Fruit fly (Drosophila melanogaster) whole organism, adult: Measurements from ENCODE around the gene Obp83cd.

Experiments
- CG11617 ChIP-seq: fragments of 200-800 bp; sonication (Bioruptor generic); optimal IDR thresholded peaks from 2 replicates; lab custom pipeline; 2017; ENCODE audit warnings: mild to moderate bottlenecking, missing biosample characterization, missing genetic modification reagents, missing genetic modification characterization
- CG12768 ChIP-seq: fragments of 200-800 bp; sonication (Bioruptor generic); optimal IDR thresholded peaks from 2 replicates; lab custom pipeline; 2017; ENCODE audit warnings: missing biosample characterization, missing genetic modification characterization, mild to moderate bottlenecking, moderate library complexity, missing genetic modification reagents
- CG14711 ChIP-seq: fragments of 200-800 bp; sonication (Bioruptor generic); optimal IDR thresholded peaks from 2 replicates; lab custom pipeline; 2018; ENCODE audit warnings: missing biosample characterization, mild to moderate bottlenecking, missing genetic modification characterization, moderate library complexity
- CG1620 ChIP-seq: fragments of 200-800 bp; sonication (Bioruptor generic); optimal IDR thresholded peaks from 2 replicates; lab custom pipeline; 2016; ENCODE audit warnings: missing biosample characterization, missing genetic modification characterization
- CG33017 ChIP-seq: fragments of 200-800 bp; sonication (Bioruptor generic); optimal IDR thresholded peaks from 2 replicates; lab custom pipeline; 2018; ENCODE audit warnings: missing biosample characterization, mild to moderate bottlenecking, missing genetic modification characterization, moderate library complexity
- CG5204 ChIP-seq: fragments of 200-800 bp; sonication (Bioruptor generic); optimal IDR thresholded peaks from 2 replicates; lab custom pipeline; 2016; ENCODE audit warnings: missing biosample characterization, missing genetic modification characterization
- CG7045 ChIP-seq: fragments of 200-800 bp; sonication (Bioruptor generic); optimal IDR thresholded peaks from 2 replicates; lab custom pipeline; 2017; ENCODE audit warnings: missing biosample characterization, mild to moderate bottlenecking, missing genetic modification characterization
- CG7101 ChIP-seq: fragments of 200-800 bp; sonication (Bioruptor generic); optimal IDR thresholded peaks from 2 replicates; lab custom pipeline; 2018; ENCODE audit warnings: missing biosample characterization, mild to moderate bottlenecking, missing genetic modification characterization, moderate library complexity
- Clk ChIP-seq: fragments of 200-800 bp; sonication (Bioruptor generic); optimal IDR thresholded peaks from 2 replicates; lab custom pipeline; 2017; ENCODE audit warnings: missing biosample characterization, missing genetic modification characterization
- Crg-1 ChIP-seq: fragments of 200-800 bp; sonication (Bioruptor generic); optimal IDR thresholded peaks from 2 replicates; lab custom pipeline; 2016; ENCODE audit warnings: missing biosample characterization, missing genetic modification characterization
- Hr96 ChIP-seq: fragments of 200-800 bp; sonication (Bioruptor generic); optimal IDR thresholded peaks from 2 replicates; lab custom pipeline; 2016; ENCODE audit warnings: missing biosample characterization, missing genetic modification characterization
- Mnt ChIP-seq: fragments of 200-800 bp; sonication (Bioruptor generic); optimal IDR thresholded peaks from 2 replicates; lab custom pipeline; 2016; ENCODE audit warnings: missing biosample characterization, mild to moderate bottlenecking, missing genetic modification characterization
- bab1 ChIP-seq: fragments of 200-800 bp; sonication (Bioruptor generic); optimal IDR thresholded peaks from 3 replicates; lab custom pipeline; 2019; ENCODE audit warnings: missing biosample characterization, mild to moderate bottlenecking, missing genetic modification characterization, moderate library complexity
- cic ChIP-seq: fragments of 200-800 bp; sonication (Bioruptor generic); optimal IDR thresholded peaks from 2 replicates; lab custom pipeline; 2017; ENCODE audit warnings: missing biosample characterization, mild to moderate bottlenecking, missing genetic modification characterization, moderate library complexity
- cnc ChIP-seq, 2 experiments: fragments of >200 bp; optimal IDR thresholded peaks; 2 replicates each; lab custom pipeline; 2017
- kay ChIP-seq: fragments of 200-800 bp; sonication (Bioruptor generic); peaks from one replicate; lab custom pipeline; 2016; ENCODE audit warnings: missing biosample characterization, missing genetic modification characterization, borderline replicate concordance
- ovo ChIP-seq: fragments of 200-800 bp; sonication (Bioruptor generic); optimal IDR thresholded peaks from 2 replicates; lab custom pipeline; 2016; ENCODE audit warnings: missing biosample characterization, missing genetic modification characterization
- pad ChIP-seq: fragments of 200-800 bp; sonication (Bioruptor generic); optimal IDR thresholded peaks from 3 replicates; lab custom pipeline; 2017; ENCODE audit warnings: missing biosample characterization, missing genetic modification characterization, mild to moderate bottlenecking, moderate library complexity, missing genetic modification reagents
- tj ChIP-seq: fragments of 200-800 bp; sonication (Bioruptor generic); optimal IDR thresholded peaks from 3 replicates; lab custom pipeline; 2017; ENCODE audit warnings: missing biosample characterization, mild to moderate bottlenecking, missing genetic modification characterization, moderate library complexity
- toe ChIP-seq: fragments of 200-800 bp; sonication (Bioruptor generic); optimal IDR thresholded peaks from 2 replicates; lab custom pipeline; 2016; ENCODE audit warnings: missing biosample characterization, missing genetic modification characterization

Gene Obp83cd

dm6 chr3R:6105160-6105559 lies 2.8 kb upstream of the Obp83cd start:
- TF ChIP-seq CG11617 (GFP tag; lab: Kevin White, UChicago) (no peak), Crg-1 (GFP tag; lab: Kevin White, UChicago) (no peak), Clk (GFP tag; lab: Kevin White, UChicago) (no peak)

dm6 chr3R:6106711-6107110 lies 1.2 kb upstream of the Obp83cd start:
- no peak for TF ChIP-seq CG1620 (GFP tag; lab: Kevin White, UChicago)
- no peak for TF ChIP-seq CG14711 (tag; lab: Kevin White, UChicago)
- TF ChIP-seq CG12768 (GFP tag; lab: Kevin White, UChicago): no peak
- no peak for TF ChIP-seq Crg-1 (GFP tag; lab: Kevin White, UChicago)
- no peak for TF ChIP-seq cic (GFP tag; lab: Kevin White, UChicago)
- no peak for TF ChIP-seq CG7101 (tag; lab: Kevin White, UChicago)
- no peak for TF ChIP-seq CG7045 (GFP tag; lab: Kevin White, UChicago)
- no peak for TF ChIP-seq pad (GFP tag; lab: Kevin White, UChicago)
- TF ChIP-seq CG33017 (tag; lab: Kevin White, UChicago): no peak
- no peak for TF ChIP-seq toe (GFP tag; lab: Kevin White, UChicago)
- no peak for TF ChIP-seq CG11617 (GFP tag; lab: Kevin White, UChicago)

dm6 chr3R:6107353-6107752 lies 581 bp upstream of the Obp83cd start:
- TF ChIP-seq kay (GFP tag; lab: Kevin White, UChicago) (no peak), CG12768 (GFP tag; lab: Kevin White, UChicago) (no peak), CG14711 (tag; lab: Kevin White, UChicago) (no peak), CG7101 (tag; lab: Kevin White, UChicago) (no peak), ovo (GFP tag; lab: Kevin White, UChicago) (no peak), CG7045 (GFP tag; lab: Kevin White, UChicago) (no peak), toe (GFP tag; lab: Kevin White, UChicago) (no peak), cnc (optimal IDR thresholded peaks at IDR 0.05; lab: Kevin White, UChicago) (no peak), tj (GFP tag; lab: Kevin White, UChicago) (no peak), Hr96 (GFP tag; lab: Kevin White, UChicago) (no peak), CG33017 (tag; lab: Kevin White, UChicago) (no peak), Mnt (no peak)

DNA sequence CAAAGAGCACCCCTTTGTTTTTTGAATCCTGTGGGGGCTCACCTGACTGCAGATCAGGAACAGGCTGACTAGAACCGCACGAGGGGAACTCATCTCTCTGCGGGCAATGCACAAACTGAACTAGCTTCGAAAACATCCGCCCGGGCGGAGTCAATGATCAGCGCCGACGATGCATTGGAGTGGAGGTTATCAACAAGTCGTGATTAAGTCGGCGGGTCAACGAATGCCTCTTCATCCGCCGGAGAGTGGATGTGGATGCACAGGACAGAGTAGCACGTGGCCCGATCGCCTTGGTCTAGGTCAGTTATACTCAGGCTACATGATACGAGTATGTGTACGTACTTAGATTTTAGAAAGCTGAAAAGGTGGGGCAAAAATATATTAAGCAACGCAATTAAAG lies 3.0 kb downstream of the Obp83cd start, which contains the start of gene Obp83ef:
TSS of gene Obp83ef (minus strand) at position 119 of the 400 bp plus-strand sequence.
- TF ChIP-seq kay (GFP tag; lab: Kevin White, UChicago): no peak

DNA sequence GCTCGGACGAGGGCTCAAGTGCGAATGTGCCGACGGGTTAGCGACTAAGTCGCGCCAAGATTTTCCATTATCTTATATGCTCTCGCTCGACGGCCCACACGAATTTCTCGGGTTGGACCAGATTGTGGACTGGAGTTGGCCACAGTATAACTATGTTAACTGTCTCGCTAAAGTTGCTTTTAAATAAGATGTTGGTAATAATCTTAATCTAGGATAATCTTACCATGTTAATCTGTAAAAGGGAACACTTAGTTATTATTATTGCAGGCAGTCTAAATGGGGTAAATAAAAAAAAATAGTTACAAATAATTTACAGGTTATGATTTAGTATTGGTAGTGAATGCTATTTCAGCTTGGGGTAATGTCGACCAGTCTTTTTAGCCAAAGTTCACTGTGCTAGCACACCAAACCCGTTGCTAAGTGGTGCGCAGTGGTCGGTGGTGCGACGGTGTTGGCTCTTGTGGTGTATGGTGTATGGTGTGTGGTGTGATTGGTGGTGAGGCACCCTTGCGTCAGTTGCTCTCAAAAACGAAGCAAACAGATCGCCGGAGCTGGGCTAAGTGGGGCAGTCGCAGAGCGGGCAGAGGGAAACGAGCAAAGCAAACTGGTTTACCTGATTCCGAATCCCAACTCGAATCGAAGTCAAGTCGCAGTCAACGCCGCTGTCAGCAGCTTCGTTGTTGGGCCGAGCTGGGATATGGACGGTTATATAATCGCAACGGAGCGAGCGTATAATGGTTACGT lies 4.5 kb downstream of the Obp83cd start, which contains the start of gene Obp83g:
TSS of gene Obp83g (minus strand) at position 51 of the 744 bp plus-strand sequence.
- TF ChIP-seq toe (GFP tag; lab: Kevin White, UChicago): no peak
- no peak for TF ChIP-seq Clk (GFP tag; lab: Kevin White, UChicago)
- no peak for TF ChIP-seq Hr96 (GFP tag; lab: Kevin White, UChicago)
- no peak for TF ChIP-seq Mnt
- TF ChIP-seq CG7101 (tag; lab: Kevin White, UChicago): no peak
- TF ChIP-seq cnc (optimal IDR thresholded peaks at IDR 0.05; lab: Kevin White, UChicago): no peak
- TF ChIP-seq CG1620 (GFP tag; lab: Kevin White, UChicago): no peak
- no peak for TF ChIP-seq tj (GFP tag; lab: Kevin White, UChicago)
- no peak for TF ChIP-seq bab1 (GFP tag; lab: Kevin White, UChicago)
- TF ChIP-seq CG33017 (tag; lab: Kevin White, UChicago): no peak
- no peak for TF ChIP-seq CG5204 (GFP tag; lab: Kevin White, UChicago)

dm6 chr3R:6122292-6122691 lies 14.4 kb downstream of the Obp83cd start, which contains the start of gene Vha14-2:
Vha14-2 (plus strand) TSS chr3R:6122592.
- TF ChIP-seq pad (GFP tag; lab: Kevin White, UChicago) (no peak), CG14711 (tag; lab: Kevin White, UChicago) (no peak), cic (GFP tag; lab: Kevin White, UChicago) (no peak), Crg-1 (GFP tag; lab: Kevin White, UChicago) (no peak), CG1620 (GFP tag; lab: Kevin White, UChicago) (no peak), cnc (optimal IDR thresholded peaks at IDR 0.05; lab: Kevin White, UChicago) (no peak), bab1 (GFP tag; lab: Kevin White, UChicago) (no peak), Clk (GFP tag; lab: Kevin White, UChicago) (no peak), Mnt (no peak), tj (GFP tag; lab: Kevin White, UChicago) (no peak), Hr96 (GFP tag; lab: Kevin White, UChicago) (no peak), CG5204 (GFP tag; lab: Kevin White, UChicago) (no peak), kay (GFP tag; lab: Kevin White, UChicago) (no peak), ovo (GFP tag; lab: Kevin White, UChicago) (no peak)
